Worm (Caenorhabditis elegans) whole organism, early embryonic: Measurements from ENCODE around the gene spp-10.

ENCODE experiments used
- F13C5.2 ChIP-seq: sonication (generic microtip); optimal IDR thresholded peaks from 2 replicates; lab custom pipeline; 2017; ENCODE audit warnings: mild to moderate bottlenecking, missing genetic modification characterization, inconsistent platforms, missing compliant biosample characterization
- ama-1 ChIP-seq: fragments of 150-350 bp; optimal IDR thresholded peaks from 2 replicates; lab custom pipeline; 2014
- ets-7 ChIP-seq: sonication (generic microtip); optimal IDR thresholded peaks from 2 replicates; lab custom pipeline; 2016; ENCODE audit warnings: missing genotype, missing genetic modification characterization, missing compliant biosample characterization
- flt-1 ChIP-seq: fragments of 200-800 bp; sonication (Bioruptor generic); IDR thresholded peaks from 2 replicates; pipeline ENCODE4 v1.3.6; 2022; ENCODE audit warnings: missing genetic modification characterization, missing compliant biosample characterization
- pes-1 ChIP-seq: fragments of 200-800 bp; sonication (Bioruptor generic); IDR thresholded peaks from 2 replicates; pipeline ENCODE4 v1.3.6; 2022; ENCODE audit warnings: missing genetic modification reagents, missing genetic modification characterization, missing compliant biosample characterization
- scrt-1 ChIP-seq: fragments of 200-800 bp; sonication (Bioruptor generic); IDR thresholded peaks from 2 replicates; pipeline ENCODE4 v1.3.6; 2022; ENCODE audit warnings: missing genetic modification characterization, missing compliant biosample characterization
- tbx-11 ChIP-seq: fragments of 200-800 bp; sonication (Bioruptor generic); IDR thresholded peaks from 2 replicates; pipeline ENCODE4 v1.3.6; 2022; ENCODE audit warnings: missing genetic modification characterization, missing compliant biosample characterization

DNA sequence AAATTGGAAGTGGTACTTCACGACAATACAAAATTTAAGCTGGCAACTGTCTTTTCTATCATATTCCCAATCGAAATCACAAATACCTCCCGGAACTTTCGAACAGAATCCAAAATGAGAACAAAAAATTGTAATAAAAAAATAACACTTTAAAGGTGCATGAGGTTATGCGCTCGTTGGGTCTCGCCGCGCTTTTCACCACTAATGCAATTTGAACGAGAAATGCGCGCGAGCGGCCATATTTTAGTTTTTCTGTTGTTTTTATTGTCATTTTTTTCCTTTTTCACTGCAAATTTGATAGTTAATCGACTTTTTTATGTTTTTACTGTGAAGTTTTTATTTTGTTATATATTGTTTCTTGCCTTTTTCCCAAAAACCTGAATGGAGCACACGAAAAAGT lies 34.1 kb downstream of the spp-10 start, which contains the start of gene mes-6:
- TF ChIP-seq pes-1 (GFP tag; lab: Robert Waterston, UW): no peak
- no peak for TF ChIP-seq F13C5.2 (tag; lab: Kevin White, UChicago)
- no peak for TF ChIP-seq flt-1 (GFP tag; lab: Robert Waterston, UW)
- TF ChIP-seq scrt-1 (GFP tag; lab: Robert Waterston, UW): no peak
- no peak for TF ChIP-seq ama-1
- no peak for TF ChIP-seq tbx-11 (GFP tag; lab: Robert Waterston, UW)
- TF ChIP-seq ets-7 (tag; lab: Kevin White, UChicago): no peak
